Worm (Caenorhabditis elegans) whole organism, early embryonic: Measurements from ENCODE around the gene F59A1.13.

Experiments
- B0310.2 ChIP-seq: sonication (generic microtip); optimal IDR thresholded peaks from 2 replicates; lab custom pipeline; 2016; ENCODE audit warnings: mild to moderate bottlenecking, missing genetic modification characterization, missing compliant biosample characterization
- F13C5.2 ChIP-seq: sonication (generic microtip); optimal IDR thresholded peaks from 2 replicates; lab custom pipeline; 2017; ENCODE audit warnings: mild to moderate bottlenecking, missing genetic modification characterization, inconsistent platforms, missing compliant biosample characterization
- aly-1 ChIP-seq: sonication (generic microtip); optimal IDR thresholded peaks from 2 replicates; lab custom pipeline; 2016; ENCODE audit warnings: missing genetic modification characterization, missing compliant biosample characterization
- ama-1 ChIP-seq: fragments of 150-350 bp; optimal IDR thresholded peaks from 2 replicates; lab custom pipeline; 2014
- ceh-13 ChIP-seq: fragments of 200-800 bp; sonication (Bioruptor generic); optimal IDR thresholded peaks from 2 replicates; lab custom pipeline; 2018; ENCODE audit warnings: mild to moderate bottlenecking, missing genetic modification characterization, missing compliant biosample characterization
- ceh-36 ChIP-seq: sonication (generic microtip); optimal IDR thresholded peaks from 2 replicates; lab custom pipeline; 2016; ENCODE audit warnings: missing genetic modification characterization, inconsistent platforms, missing compliant biosample characterization
- ets-7 ChIP-seq: sonication (generic microtip); optimal IDR thresholded peaks from 2 replicates; lab custom pipeline; 2016; ENCODE audit warnings: missing genotype, missing genetic modification characterization, missing compliant biosample characterization
- flt-1 ChIP-seq: fragments of 200-800 bp; sonication (Bioruptor generic); IDR thresholded peaks from 2 replicates; pipeline ENCODE4 v1.3.6; 2022; ENCODE audit warnings: missing genetic modification characterization, missing compliant biosample characterization
- hmbx-1 ChIP-seq: sonication (generic microtip); optimal IDR thresholded peaks from 2 replicates; lab custom pipeline; 2016; ENCODE audit warnings: mild to moderate bottlenecking, missing genetic modification characterization, missing compliant biosample characterization
- hmg-4 ChIP-seq: fragments of 200-800 bp; sonication (Bioruptor generic); optimal IDR thresholded peaks from 2 replicates; lab custom pipeline; 2018; ENCODE audit warnings: mild to moderate bottlenecking, missing genetic modification characterization, missing compliant biosample characterization
- hnd-1 ChIP-seq: sonication (generic microtip); optimal IDR thresholded peaks from 2 replicates; lab custom pipeline; 2016; ENCODE audit warnings: missing genetic modification characterization, missing compliant biosample characterization
- pes-1 ChIP-seq: fragments of 200-800 bp; sonication (Bioruptor generic); IDR thresholded peaks from 2 replicates; pipeline ENCODE4 v1.3.6; 2022; ENCODE audit warnings: missing genetic modification reagents, missing genetic modification characterization, missing compliant biosample characterization
- scrt-1 ChIP-seq: fragments of 200-800 bp; sonication (Bioruptor generic); IDR thresholded peaks from 2 replicates; pipeline ENCODE4 v1.3.6; 2022; ENCODE audit warnings: missing genetic modification characterization, missing compliant biosample characterization
- sea-1 ChIP-seq: fragments of 200-800 bp; sonication (Bioruptor generic); conservative IDR thresholded peaks from 2 replicates; pipeline ENCODE4 v1.3.6; 2022; ENCODE audit warnings: missing genetic modification characterization, missing compliant biosample characterization
- tbx-11 ChIP-seq: fragments of 200-800 bp; sonication (Bioruptor generic); IDR thresholded peaks from 2 replicates; pipeline ENCODE4 v1.3.6; 2022; ENCODE audit warnings: missing genetic modification characterization, missing compliant biosample characterization
- tbx-37 ChIP-seq: fragments of 200-800 bp; sonication (Bioruptor generic); conservative IDR thresholded peaks from 2 replicates; pipeline ENCODE4 v1.3.6; 2022; ENCODE audit warnings: missing genetic modification reagents, missing genetic modification characterization, missing compliant biosample characterization
- tra-4 ChIP-seq: sonication (generic microtip); optimal IDR thresholded peaks from 2 replicates; lab custom pipeline; 2017; ENCODE audit warnings: missing genetic modification characterization, missing compliant biosample characterization

F59A1.13 gene

DNA sequence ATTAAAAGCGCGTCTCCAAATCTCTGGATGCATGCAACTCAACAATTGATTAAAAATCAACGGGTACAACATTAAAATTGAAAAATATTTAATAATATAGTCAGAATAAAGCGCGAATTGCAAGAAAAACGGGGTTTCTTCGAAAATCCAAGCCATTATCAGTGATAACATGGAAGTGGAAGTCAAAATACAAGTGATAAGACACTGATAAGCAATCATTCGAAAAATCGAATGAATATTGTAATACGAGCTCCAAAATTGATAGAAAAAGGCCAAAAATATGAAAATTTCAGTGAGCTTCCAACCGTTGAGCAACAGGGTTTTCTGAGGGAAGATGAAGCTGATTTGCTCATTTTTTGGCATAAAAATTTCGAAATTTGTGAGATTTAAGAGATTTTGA, 3.4 kb upstream of the F59A1.13 start:
- TF ChIP-seq tra-4 (no peak), hnd-1 (tag; lab: Kevin White, UChicago) (no peak), hmbx-1 (tag; lab: Kevin White, UChicago) (no peak), ama-1 (lab: Kevin White, UChicago) (no peak), sea-1 (GFP tag; lab: Robert Waterston, UW) (no peak), scrt-1 (GFP tag; lab: Robert Waterston, UW) (no peak)

ce11 chrV:17686852-17687251, 4.0 kb downstream of the F59A1.13 start, which contains the start of gene F59A1.18:
TSS of gene F59A1.18 (minus strand) at chrV:17686952.
- TF ChIP-seq tbx-37 (GFP tag; lab: Robert Waterston, UW) (no peak), scrt-1 (GFP tag; lab: Robert Waterston, UW) (no peak), tra-4 (no peak), hnd-1 (tag; lab: Kevin White, UChicago) (no peak), pes-1 (GFP tag; lab: Robert Waterston, UW) (no peak), B0310.2 (tag; lab: Kevin White, UChicago) (no peak), flt-1 (GFP tag; lab: Robert Waterston, UW) (no peak), F13C5.2 (tag; lab: Kevin White, UChicago) (no peak), hmg-4 (GFP tag; lab: Kevin White, UChicago) (no peak), sea-1 (GFP tag; lab: Robert Waterston, UW) (no peak), aly-1 (tag; lab: Kevin White, UChicago) (no peak), tbx-11 (GFP tag; lab: Robert Waterston, UW) (no peak), ets-7 (tag; lab: Kevin White, UChicago) (no peak), ama-1 (lab: Kevin White, UChicago) (no peak), ceh-36 (tag; lab: Kevin White, UChicago) (no peak), ceh-13 (GFP tag; lab: Kevin White, UChicago) (no peak), hmbx-1 (tag; lab: Kevin White, UChicago) (no peak)

DNA sequence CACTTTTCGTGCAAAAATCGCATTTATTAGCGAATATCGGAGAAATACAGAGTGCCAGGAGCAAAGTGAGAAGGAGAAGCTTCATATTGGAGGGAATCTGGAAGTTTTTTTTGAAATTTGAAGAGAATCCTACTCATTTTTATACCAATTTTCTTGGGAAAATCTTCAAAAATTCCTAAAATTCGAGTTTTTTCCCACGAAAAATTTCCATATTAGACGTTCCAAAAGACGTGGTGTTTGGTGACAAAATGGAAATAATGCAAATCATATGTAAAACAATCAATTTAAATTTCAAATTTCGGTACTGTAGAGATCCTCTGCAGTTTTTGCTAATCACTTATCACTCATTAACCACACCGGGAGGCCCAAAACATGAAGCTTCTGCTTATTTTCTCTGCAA, 6.0 kb downstream of the F59A1.13 start, which contains the start of the genes F59A1.16 and F59A1.6:
TSS of gene F59A1.16 (minus strand) at position 101 of the 400 bp plus-strand sequence.
TSS of gene F59A1.6 (plus strand) at position 285 of the 400 bp plus-strand sequence.
- TF ChIP-seq pes-1 (GFP tag; lab: Robert Waterston, UW) (no peak), ets-7 (tag; lab: Kevin White, UChicago) (no peak)

- TF ChIP-seq F13C5.2 (tag; lab: Kevin White, UChicago) (no peak), aly-1 (tag; lab: Kevin White, UChicago) (no peak), tra-4 (no peak), ama-1 (lab: Kevin White, UChicago) (no peak), ceh-13 (GFP tag; lab: Kevin White, UChicago) (no peak), tbx-11 (GFP tag; lab: Robert Waterston, UW) (no peak), pes-1 (GFP tag; lab: Robert Waterston, UW) (no peak), ceh-36 (tag; lab: Kevin White, UChicago) (no peak), flt-1 (GFP tag; lab: Robert Waterston, UW) (no peak), tbx-37 (GFP tag; lab: Robert Waterston, UW) (no peak), hmbx-1 (tag; lab: Kevin White, UChicago) (no peak), ets-7 (tag; lab: Kevin White, UChicago) (no peak), hnd-1 (tag; lab: Kevin White, UChicago) (no peak), sea-1 (GFP tag; lab: Robert Waterston, UW) (no peak)
Observed at ce11 chrV:17683763-17684162, 7.1 kb downstream of the F59A1.13 start, which contains the start of gene F59A1.15. TSS of gene F59A1.15 (minus strand) at chrV:17683863.

DNA sequence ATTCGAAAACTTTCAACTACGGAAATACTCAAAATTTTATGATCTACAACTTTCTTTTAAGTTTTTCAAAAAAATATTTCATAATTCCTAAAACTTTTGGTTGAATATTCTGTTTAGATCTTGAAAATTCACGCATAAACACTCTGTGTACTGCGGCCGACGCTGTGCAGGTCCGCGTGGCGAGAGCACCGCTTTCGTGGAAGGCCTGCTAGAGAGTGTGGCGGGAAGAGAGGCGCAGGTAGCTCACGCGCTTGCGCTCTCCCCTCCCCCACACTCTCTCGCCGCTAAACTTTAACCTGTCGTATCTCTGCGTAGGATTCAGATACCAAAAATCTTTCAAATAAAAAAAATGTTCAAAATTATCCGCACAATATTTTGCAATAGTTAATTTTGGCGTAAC, 7.5 kb downstream of the F59A1.13 start:
- TF ChIP-seq flt-1 (GFP tag; lab: Robert Waterston, UW) (no peak), sea-1 (GFP tag; lab: Robert Waterston, UW) (no peak), aly-1 (tag; lab: Kevin White, UChicago) (no peak), tbx-11 (GFP tag; lab: Robert Waterston, UW) (no peak), ceh-13 (GFP tag; lab: Kevin White, UChicago) (no peak), ets-7 (tag; lab: Kevin White, UChicago) (no peak), B0310.2 (tag; lab: Kevin White, UChicago) (no peak), hmbx-1 (tag; lab: Kevin White, UChicago) (no peak)

DNA sequence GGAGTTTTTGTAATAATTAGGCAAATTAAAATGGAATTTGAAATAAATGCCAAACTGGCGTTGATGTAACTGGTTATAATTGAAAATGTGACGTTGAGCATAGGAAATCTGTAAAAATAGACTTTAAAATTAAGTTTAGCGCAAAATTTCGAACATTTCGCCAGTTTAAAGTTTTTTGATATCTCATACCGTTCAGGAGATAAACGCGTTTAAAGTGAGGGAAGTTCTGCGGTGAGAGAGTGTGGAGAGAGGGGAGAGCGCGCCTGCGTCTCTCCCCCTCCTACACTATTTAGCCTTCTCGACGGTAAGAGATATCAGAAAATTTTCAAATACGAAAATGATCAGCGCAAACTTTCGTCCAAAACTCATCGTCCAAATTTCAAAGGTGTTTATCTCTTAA, 14.3 kb downstream of the F59A1.13 start, which contains the start of gene str-92:
TSS of gene str-92 (minus strand) at position 101 of the 400 bp plus-strand sequence.
- TF ChIP-seq ceh-13 (GFP tag; lab: Kevin White, UChicago) (no peak), B0310.2 (tag; lab: Kevin White, UChicago) (no peak), ama-1 (lab: Kevin White, UChicago) (no peak), ceh-36 (tag; lab: Kevin White, UChicago) (no peak), F13C5.2 (tag; lab: Kevin White, UChicago) (no peak), tbx-37 (GFP tag; lab: Robert Waterston, UW) (no peak), tbx-11 (GFP tag; lab: Robert Waterston, UW) (no peak), pes-1 (GFP tag; lab: Robert Waterston, UW) (no peak), hmbx-1 (tag; lab: Kevin White, UChicago) (no peak), scrt-1 (GFP tag; lab: Robert Waterston, UW) (no peak), tra-4 (no peak), sea-1 (GFP tag; lab: Robert Waterston, UW) (no peak), ets-7 (tag; lab: Kevin White, UChicago) (no peak), hmg-4 (GFP tag; lab: Kevin White, UChicago) (no peak), hnd-1 (tag; lab: Kevin White, UChicago) (no peak), aly-1 (tag; lab: Kevin White, UChicago) (no peak), flt-1 (GFP tag; lab: Robert Waterston, UW) (no peak)

DNA sequence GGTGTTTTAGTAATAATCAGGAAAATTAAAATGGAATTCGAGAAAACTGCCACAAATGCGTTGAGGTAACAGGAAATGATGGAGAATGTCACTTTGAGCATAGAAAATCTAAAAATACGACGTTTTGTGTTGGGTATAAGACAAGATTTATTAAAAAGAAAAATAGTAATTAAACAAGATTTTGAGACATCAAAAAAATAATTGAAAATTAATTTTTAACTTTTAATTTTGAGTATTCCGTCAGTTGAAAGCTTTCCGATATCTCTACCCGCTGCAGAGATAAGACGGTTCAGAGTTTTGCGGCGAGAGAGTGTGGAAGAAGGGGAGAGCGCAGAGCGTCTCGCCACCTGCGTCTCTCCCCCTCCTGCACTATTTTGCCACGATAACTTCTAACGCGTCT, 17.5 kb downstream of the F59A1.13 start, which contains the start of gene str-93:
TSS of gene str-93 (minus strand) at position 101 of the 400 bp plus-strand sequence.
- no peak for TF ChIP-seq flt-1 (GFP tag; lab: Robert Waterston, UW)
- TF ChIP-seq hmbx-1 (tag; lab: Kevin White, UChicago), result no peak
- no peak for TF ChIP-seq hmg-4 (GFP tag; lab: Kevin White, UChicago)
